Fruit fly (Drosophila melanogaster) whole organism, prepupa: ENCODE data around the gene Dus2.

Experiments
- Blimp-1 ChIP-seq: fragments of 200-800 bp; sonication (Bioruptor generic); optimal IDR thresholded peaks from 3 replicates; lab custom pipeline; 2017; ENCODE audit warnings: missing biosample characterization, missing genetic modification characterization, mild to moderate bottlenecking, moderate library complexity, missing genetic modification reagents
- CG10631 ChIP-seq: fragments of 200-800 bp; sonication (Bioruptor generic); optimal IDR thresholded peaks from 2 replicates; lab custom pipeline; 2016; ENCODE audit warnings: missing biosample characterization, missing genetic modification characterization
- CG11294 ChIP-seq: fragments of 200-800 bp; sonication (Bioruptor generic); IDR thresholded peaks from 2 replicates; pipeline ENCODE4 v1.3.6; 2022; ENCODE audit warnings: missing biosample characterization, missing genetic modification characterization
- CG11762 ChIP-seq: fragments of 200-800 bp; sonication (Bioruptor generic); optimal IDR thresholded peaks from 3 replicates; lab custom pipeline; 2016; ENCODE audit warnings: missing biosample characterization, missing genetic modification characterization; ENCODE audit not compliant: insufficient read depth
- CG11902 ChIP-seq: fragments of 200-800 bp; sonication (Bioruptor generic); optimal IDR thresholded peaks from 3 replicates; lab custom pipeline; 2016; ENCODE audit warnings: missing biosample characterization, missing genetic modification characterization
- CG15336 ChIP-seq: fragments of 200-800 bp; sonication (Bioruptor generic); IDR thresholded peaks from 2 replicates; pipeline ENCODE4 v1.3.6; 2022; ENCODE audit warnings: missing biosample characterization, missing genetic modification characterization
- CG1621 ChIP-seq: fragments of 200-800 bp; sonication (Bioruptor generic); optimal IDR thresholded peaks from 3 replicates; lab custom pipeline; 2018; ENCODE audit warnings: missing biosample characterization, mild to moderate bottlenecking, missing genetic modification characterization
- CG16779 ChIP-seq: fragments of 200-800 bp; sonication (Bioruptor generic); optimal IDR thresholded peaks from 3 replicates; lab custom pipeline; 2017; ENCODE audit warnings: missing biosample characterization, mild to moderate bottlenecking, missing genetic modification characterization
- CG31627 ChIP-seq: fragments of 200-800 bp; sonication (Bioruptor generic); optimal IDR thresholded peaks from 3 replicates; lab custom pipeline; 2016; ENCODE audit warnings: missing biosample characterization, missing genetic modification characterization
- CG34406 ChIP-seq: fragments of 200-800 bp; sonication (Bioruptor generic); optimal IDR thresholded peaks from 3 replicates; lab custom pipeline; 2016; ENCODE audit warnings: missing biosample characterization, missing genetic modification characterization
- CG3919 ChIP-seq: fragments of 200-800 bp; sonication (Bioruptor generic); optimal IDR thresholded peaks from 3 replicates; lab custom pipeline; 2016; ENCODE audit warnings: missing biosample characterization, missing genetic modification characterization
- CG4318 ChIP-seq: fragments of 200-800 bp; sonication (Bioruptor generic); optimal IDR thresholded peaks from 3 replicates; lab custom pipeline; 2017; ENCODE audit warnings: missing biosample characterization, mild to moderate bottlenecking, missing genetic modification characterization
- CG6163 ChIP-seq: fragments of 200-800 bp; sonication (Bioruptor generic); IDR thresholded peaks from 3 replicates; pipeline ENCODE4 v1.3.6; 2022; ENCODE audit warnings: missing biosample characterization, missing genetic modification characterization
- CG6276 ChIP-seq: fragments of 200-800 bp; sonication (Bioruptor generic); optimal IDR thresholded peaks from 2 replicates; lab custom pipeline; 2017; ENCODE audit warnings: missing biosample characterization, mild to moderate bottlenecking, missing genetic modification characterization
- CG6792 ChIP-seq: fragments of 200-800 bp; sonication (Bioruptor generic); optimal IDR thresholded peaks from 3 replicates; lab custom pipeline; 2016; ENCODE audit warnings: missing biosample characterization, missing genetic modification characterization
- CG6808 ChIP-seq: fragments of 200-800 bp; sonication (Bioruptor generic); optimal IDR thresholded peaks from 3 replicates; lab custom pipeline; 2017; ENCODE audit warnings: missing biosample characterization, missing genetic modification characterization, mild to moderate bottlenecking, moderate library complexity, missing genetic modification reagents
- CG6854 ChIP-seq: fragments of 200-800 bp; sonication (Bioruptor generic); optimal IDR thresholded peaks from 2 replicates; lab custom pipeline; 2017; ENCODE audit warnings: missing biosample characterization, mild to moderate bottlenecking, missing genetic modification characterization
- CG8319 ChIP-seq: fragments of 200-800 bp; sonication (Bioruptor generic); optimal IDR thresholded peaks from 3 replicates; lab custom pipeline; 2016; ENCODE audit warnings: missing biosample characterization, missing genetic modification characterization
- CG8632 ChIP-seq: fragments of 200-800 bp; sonication (Bioruptor generic); optimal IDR thresholded peaks from 3 replicates; lab custom pipeline; 2016; ENCODE audit warnings: missing biosample characterization, missing genetic modification characterization
- CG9139 ChIP-seq: fragments of 200-800 bp; sonication (Bioruptor generic); optimal IDR thresholded peaks from 3 replicates; lab custom pipeline; 2017; ENCODE audit warnings: missing biosample characterization, mild to moderate bottlenecking, missing genetic modification characterization
- Eip75B ChIP-seq: fragments of 200-800 bp; sonication (Bioruptor generic); optimal IDR thresholded peaks from 3 replicates; lab custom pipeline; 2016; ENCODE audit warnings: missing biosample characterization, missing genetic modification characterization
- Eip78C ChIP-seq: fragments of 200-800 bp; sonication (Bioruptor generic); peaks from one replicate; lab custom pipeline; 2016; ENCODE audit warnings: missing biosample characterization, missing genetic modification characterization
- Eip93F ChIP-seq: fragments of 200-800 bp; sonication (Bioruptor generic); optimal IDR thresholded peaks from 2 replicates; lab custom pipeline; 2016; ENCODE audit warnings: missing biosample characterization, mild to moderate bottlenecking, missing genetic modification characterization
- Ets21C ChIP-seq: fragments of 200-800 bp; sonication (Bioruptor generic); optimal IDR thresholded peaks from 3 replicates; lab custom pipeline; 2016; ENCODE audit warnings: missing biosample characterization, missing genetic modification characterization
- Gug ChIP-seq: fragments of 200-800 bp; sonication (Bioruptor generic); IDR thresholded peaks from 2 replicates; pipeline ENCODE4 v1.3.6; 2022; ENCODE audit warnings: missing biosample characterization, missing genetic modification characterization
- Hr38 ChIP-seq: sonication (Bioruptor generic); optimal IDR thresholded peaks from 2 replicates; lab custom pipeline; 2016; ENCODE audit warnings: missing biosample characterization, missing genetic modification characterization
- Hr39 ChIP-seq: fragments of 200-800 bp; sonication (Bioruptor generic); optimal IDR thresholded peaks from 2 replicates; lab custom pipeline; 2016; ENCODE audit warnings: missing biosample characterization, missing genetic modification characterization
- Hr4 ChIP-seq: fragments of 200-800 bp; sonication (Bioruptor generic); optimal IDR thresholded peaks from 3 replicates; lab custom pipeline; 2016; ENCODE audit warnings: missing biosample characterization, missing genetic modification characterization
- Lpt ChIP-seq: fragments of 200-800 bp; sonication (Bioruptor generic); optimal IDR thresholded peaks from 3 replicates; lab custom pipeline; 2016; ENCODE audit warnings: missing biosample characterization, missing genetic modification characterization
- OdsH ChIP-seq: fragments of 200-800 bp; sonication (Bioruptor generic); optimal IDR thresholded peaks from 3 replicates; lab custom pipeline; 2016; ENCODE audit warnings: missing biosample characterization, missing genetic modification characterization
- Sox102F ChIP-seq: fragments of 200-800 bp; sonication (Bioruptor generic); optimal IDR thresholded peaks from 2 replicates; lab custom pipeline; 2016; ENCODE audit warnings: missing biosample characterization, mild to moderate bottlenecking, missing genetic modification characterization
- Sox14 ChIP-seq: fragments of 200-800 bp; sonication (Bioruptor generic); optimal IDR thresholded peaks from 3 replicates; lab custom pipeline; 2016; ENCODE audit warnings: missing biosample characterization, missing genetic modification characterization
- acj6 ChIP-seq: fragments of 200-800 bp; sonication (Bioruptor generic); optimal IDR thresholded peaks from 3 replicates; lab custom pipeline; 2016; ENCODE audit warnings: missing biosample characterization, missing genetic modification characterization
- cyc ChIP-seq: fragments of 200-800 bp; sonication (Bioruptor generic); optimal IDR thresholded peaks from 3 replicates; lab custom pipeline; 2016; ENCODE audit warnings: missing biosample characterization, missing genetic modification characterization
- dac ChIP-seq: fragments of 200-800 bp; sonication (Bioruptor generic); optimal IDR thresholded peaks from 2 replicates; lab custom pipeline; 2017; ENCODE audit warnings: missing biosample characterization, mild to moderate bottlenecking, missing genetic modification characterization
- dsx ChIP-seq: fragments of 200-800 bp; optimal IDR thresholded peaks from 3 replicates; lab custom pipeline; 2019; ENCODE audit warnings: missing biosample characterization, mild to moderate bottlenecking, missing genetic modification characterization, moderate library complexity; ENCODE audit not compliant: poor library complexity, severe bottlenecking
- eg ChIP-seq: fragments of 200-800 bp; sonication (Bioruptor generic); IDR thresholded peaks from 3 replicates; pipeline ENCODE4 v1.3.6; 2022; ENCODE audit warnings: missing biosample characterization, missing genetic modification characterization
- esn ChIP-seq: fragments of 200-800 bp; sonication (Bioruptor generic); optimal IDR thresholded peaks from 2 replicates; lab custom pipeline; 2016; ENCODE audit warnings: missing biosample characterization, mild to moderate bottlenecking, missing genetic modification characterization, moderate library complexity
- fd59A ChIP-seq: fragments of 200-800 bp; sonication (Bioruptor generic); optimal IDR thresholded peaks from 2 replicates; lab custom pipeline; 2017; ENCODE audit warnings: missing biosample characterization, mild to moderate bottlenecking, missing genetic modification characterization, missing genetic modification reagents
- fd85E ChIP-seq: fragments of 200-800 bp; sonication (Bioruptor generic); optimal IDR thresholded peaks from 3 replicates; lab custom pipeline; 2016; ENCODE audit warnings: missing biosample characterization, missing genetic modification characterization
- fkh ChIP-seq: fragments of 200-800 bp; sonication (Bioruptor generic); optimal IDR thresholded peaks from 3 replicates; lab custom pipeline; 2017; ENCODE audit warnings: missing biosample characterization, mild to moderate bottlenecking, missing genetic modification characterization, moderate library complexity
- lz ChIP-seq: fragments of 200-800 bp; sonication (Bioruptor generic); optimal IDR thresholded peaks from 3 replicates; lab custom pipeline; 2016; ENCODE audit warnings: missing biosample characterization, missing genetic modification characterization
- net ChIP-seq: fragments of 200-800 bp; sonication (Bioruptor generic); optimal IDR thresholded peaks from 3 replicates; lab custom pipeline; 2016; ENCODE audit warnings: missing biosample characterization, missing genetic modification characterization
- pdm3 ChIP-seq: fragments of 200-800 bp; sonication (Bioruptor generic); optimal IDR thresholded peaks from 3 replicates; lab custom pipeline; 2016; ENCODE audit warnings: missing biosample characterization, missing genetic modification characterization
- svp ChIP-seq: fragments of 200-800 bp; sonication (Bioruptor generic); peaks from one replicate; lab custom pipeline; 2016; ENCODE audit warnings: missing biosample characterization, missing genetic modification characterization
- topi ChIP-seq: fragments of 200-800 bp; sonication (Bioruptor generic); optimal IDR thresholded peaks from 3 replicates; lab custom pipeline; 2016; ENCODE audit warnings: missing biosample characterization, missing genetic modification characterization

Gene Dus2

DNA sequence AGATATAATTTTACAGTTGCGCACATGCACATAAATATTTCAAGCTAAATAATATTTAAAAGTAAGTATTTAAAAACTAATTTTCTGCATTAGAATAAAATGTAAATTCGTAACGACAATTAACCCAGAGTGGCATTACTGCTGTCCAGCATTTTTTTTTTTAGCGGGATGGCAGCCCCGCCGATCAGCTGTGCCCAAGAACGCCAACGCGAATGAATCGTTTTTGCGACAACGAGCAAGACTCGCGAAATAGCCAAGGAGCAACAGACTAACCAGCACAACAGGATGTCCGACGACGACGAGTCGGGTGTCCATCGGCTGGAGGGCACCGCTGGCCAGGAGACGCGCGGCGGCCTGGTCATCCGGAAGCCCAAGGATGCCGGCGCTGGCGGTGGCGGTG, 36.6 kb upstream of the Dus2 start, which contains the start of gene Prp16:
Gene Prp16, plus strand, starts transcription at position 185 of the 400 bp plus-strand sequence.
- no peak for TF ChIP-seq net
- TF ChIP-seq Hr38 (GFP tag; lab: Kevin White, UChicago), result no peak
- TF ChIP-seq Gug (GFP tag; lab: Robert Waterston, UW), result no peak
- no peak for TF ChIP-seq CG6854 (GFP tag; lab: Kevin White, UChicago)
- no peak for TF ChIP-seq fkh
- TF ChIP-seq CG6808 (GFP tag; lab: Kevin White, UChicago), result no peak
- TF ChIP-seq dsx (GFP tag; lab: Kevin White, UChicago), result no peak
- no peak for TF ChIP-seq fd59A (GFP tag; lab: Kevin White, UChicago)
- no peak for TF ChIP-seq CG16779 (tag; lab: Kevin White, UChicago)
- TF ChIP-seq CG8319 (GFP tag; lab: Kevin White, UChicago), result no peak
- TF ChIP-seq OdsH, result no peak

DNA sequence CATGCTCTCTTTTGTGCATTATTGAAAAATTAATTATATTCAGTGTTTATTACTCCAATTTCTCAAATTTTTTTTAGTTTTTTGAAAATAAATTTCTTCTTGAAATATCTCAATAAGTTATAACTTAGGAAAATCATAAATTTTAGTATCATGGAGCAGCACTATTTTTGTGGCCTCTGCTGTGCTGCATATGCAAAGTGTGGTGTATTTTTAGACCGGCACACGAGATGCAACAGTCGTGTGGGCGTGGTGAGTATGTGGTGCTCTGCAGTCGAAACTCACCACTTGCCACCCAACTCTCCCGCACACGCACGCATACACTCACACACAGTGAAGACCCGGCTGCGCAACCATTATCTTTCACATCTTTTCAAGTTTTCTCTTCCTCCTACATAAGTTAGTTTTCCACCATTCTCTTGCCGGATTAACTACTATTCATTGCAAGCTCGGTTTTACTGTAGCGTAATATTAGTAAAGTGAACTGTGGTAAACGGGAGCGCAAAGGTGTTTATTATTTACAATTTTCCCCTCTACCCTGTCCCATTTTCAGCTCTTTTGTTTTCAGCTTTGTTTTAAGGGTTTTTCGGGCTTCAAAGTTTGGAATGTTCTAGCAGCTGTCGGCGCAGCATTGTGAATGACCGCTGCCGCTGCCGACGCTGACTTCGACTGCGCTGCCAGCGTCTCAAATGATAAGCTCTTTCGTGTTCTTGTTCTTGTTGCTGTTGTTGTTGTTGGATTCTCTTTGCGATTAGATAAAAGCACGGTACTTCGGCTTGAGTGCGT, 29.2 kb upstream of the Dus2 start:
- TF ChIP-seq Hr38 (GFP tag; lab: Kevin White, UChicago) (no peak), CG1621 (tag; lab: Kevin White, UChicago) (peak; percentile 59), Sox14 (peak; percentile 59), Eip93F (GFP tag; lab: Kevin White, UChicago) (no peak), Eip78C (peak; percentile 96), Blimp-1 (GFP tag; lab: Kevin White, UChicago) (peak; percentile 36), CG10631 (GFP tag; lab: Kevin White, UChicago) (peak; percentile 59), Eip75B (GFP tag; lab: Kevin White, UChicago) (peak; percentile 85), cyc (GFP tag; lab: Kevin White, UChicago) (peak; percentile 65), Sox102F (peak; percentile 57), esn (peak; percentile 68), fd59A (GFP tag; lab: Kevin White, UChicago) (peak; percentile 56), fd85E (GFP tag; lab: Kevin White, UChicago) (peak; percentile 56), fkh (no peak), CG16779 (tag; lab: Kevin White, UChicago) (peak; percentile 71), pdm3 (GFP tag; lab: Kevin White, UChicago) (peak; percentile 66), CG8319 (GFP tag; lab: Kevin White, UChicago) (peak; percentile 38), Lpt (GFP tag; lab: Kevin White, UChicago) (peak; percentile 40), CG11902 (GFP tag; lab: Kevin White, UChicago) (peak; percentile 30), CG11294 (GFP tag; lab: Robert Waterston, UW) (peak; percentile 18; the same call in 1 of the 2 replicates), CG31627 (GFP tag; lab: Kevin White, UChicago) (peak; percentile 54), CG8632 (GFP tag; lab: Kevin White, UChicago) (peak; percentile 64), acj6 (GFP tag; lab: Kevin White, UChicago) (peak; percentile 74), CG34406 (peak; percentile 73), CG6854 (GFP tag; lab: Kevin White, UChicago) (peak; percentile 62), dsx (GFP tag; lab: Kevin White, UChicago) (peak; percentile 61), Gug (GFP tag; lab: Robert Waterston, UW) (no peak; the same call in 1 of the 2 replicates), CG6276 (peak; percentile 85), eg (GFP tag; lab: Robert Waterston, UW) (peak; percentile 84), CG6163 (GFP tag; lab: Robert Waterston, UW) (peak; percentile 85), svp (GFP tag; lab: Kevin White, UChicago) (peak; percentile 87), Ets21C (GFP tag; lab: Kevin White, UChicago) (no peak), CG6808 (GFP tag; lab: Kevin White, UChicago) (peak; percentile 74), CG6792 (GFP tag; lab: Kevin White, UChicago) (peak; percentile 64), topi (GFP tag; lab: Kevin White, UChicago) (peak; percentile 79), CG3919 (peak; percentile 77), Hr4 (peak; percentile 73), Hr39 (peak; percentile 46), lz (peak; percentile 69), CG11762 (GFP tag; lab: Kevin White, UChicago) (peak; percentile 57), dac (peak; percentile 44), net (peak; percentile 79), CG4318 (GFP tag; lab: Kevin White, UChicago) (no peak), CG15336 (GFP tag; lab: Robert Waterston, UW) (peak; percentile 83), CG9139 (GFP tag; lab: Kevin White, UChicago) (peak; percentile 72)
